Worm (Caenorhabditis elegans) whole organism, late embryonic: ENCODE results near the gene F09F9.5.

ENCODE experiments used
- F13H6.1 ChIP-seq: sonication (generic microtip); optimal IDR thresholded peaks from 2 replicates; lab custom pipeline; 2016; ENCODE audit warnings: missing genetic modification characterization, missing compliant biosample characterization
- fax-1 ChIP-seq: sonication (generic microtip); optimal IDR thresholded peaks from 2 replicates; lab custom pipeline; 2016; ENCODE audit warnings: missing genotype, missing genetic modification characterization, missing compliant biosample characterization
- fkh-10 ChIP-seq: fragments of 150-350 bp; optimal IDR thresholded peaks from 2 replicates; lab custom pipeline; 2014; ENCODE audit warnings: missing biosample characterization, missing genetic modification reagents, missing genetic modification characterization
- hlh-15 ChIP-seq: sonication (generic microtip); optimal IDR thresholded peaks from 2 replicates; lab custom pipeline; 2016; ENCODE audit warnings: missing genetic modification characterization, missing compliant biosample characterization
- hlh-30 ChIP-seq: sonication (generic microtip); optimal IDR thresholded peaks from 2 replicates; lab custom pipeline; 2017; ENCODE audit warnings: antibody characterized with exemption, missing genetic modification characterization, missing compliant biosample characterization; ENCODE audit not compliant: insufficient read depth
- nfya-1 ChIP-seq: sonication (generic microtip); optimal IDR thresholded peaks from 2 replicates; lab custom pipeline; 2017; ENCODE audit warnings: missing genetic modification characterization, mild to moderate bottlenecking, missing compliant biosample characterization, antibody characterized with exemption, moderate library complexity
- pag-3 ChIP-seq: sonication (generic microtip); optimal IDR thresholded peaks from 2 replicates; lab custom pipeline; 2016; ENCODE audit warnings: missing compliant biosample characterization, missing genetic modification characterization, borderline replicate concordance
- rnt-1 ChIP-seq: sonication (generic microtip); optimal IDR thresholded peaks from 2 replicates; lab custom pipeline; 2016; ENCODE audit warnings: missing genetic modification characterization, missing compliant biosample characterization
- sox-4 ChIP-seq: sonication (generic microtip); optimal IDR thresholded peaks from 2 replicates; lab custom pipeline; 2017; ENCODE audit warnings: mild to moderate bottlenecking, missing genetic modification characterization, inconsistent platforms, missing compliant biosample characterization

- TF ChIP-seq hlh-15 (tag; lab: Kevin White, UChicago) (no peak), pag-3 (tag; lab: Kevin White, UChicago) (no peak), nfya-1 (tag; lab: Kevin White, UChicago) (no peak), sox-4 (tag; lab: Kevin White, UChicago) (no peak), F13H6.1 (no peak), fax-1 (no peak), hlh-30 (tag; lab: Kevin White, UChicago) (no peak), fkh-10 (GFP tag; lab: Kevin White, UChicago) (no peak), rnt-1 (tag; lab: Kevin White, UChicago) (no peak)
Observed at ce11 chrX:4143260-4144018, 25.7 kb downstream of the F09F9.5 start.
